Worm (Caenorhabditis elegans): Measurements from ENCODE around the gene T24D5.4.

DNA sequence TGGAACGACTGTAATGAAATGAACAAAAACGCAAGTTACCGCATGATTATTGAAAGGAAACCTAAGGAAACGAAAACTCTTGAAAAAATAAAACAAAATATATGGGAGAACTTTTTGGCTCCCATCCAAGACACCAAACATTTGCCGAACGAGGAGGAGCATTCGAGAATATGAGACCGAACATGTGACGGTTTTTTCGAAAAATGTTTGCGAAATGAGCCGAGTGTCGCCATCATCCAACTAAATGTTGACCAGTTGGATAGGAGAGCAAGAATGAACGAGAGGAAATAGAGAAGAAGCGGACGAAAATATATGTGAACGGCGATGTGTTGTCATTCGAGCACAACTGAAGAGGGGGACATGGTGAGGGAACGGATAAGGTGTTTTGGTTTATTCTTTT, 33.0 kb downstream of the T24D5.4 start:
- TF ChIP-seq nfya-1 (tag; optimal IDR thresholded peaks at IDR 0.05) (no peak), pqm-1 (tag; optimal IDR thresholded peaks at IDR 0.05) (no peak), hlh-15 (tag; optimal IDR thresholded peaks at IDR 0.05) (no peak), pha-2 (tag; optimal IDR thresholded peaks at IDR 0.05) (no peak)
